Worm (Caenorhabditis elegans) whole organism, midembryonic: ENCODE results near the gene rpl-33.

Experiments used
- T22C8.4 ChIP-seq: fragments of 200-800 bp; sonication (Bioruptor generic); IDR thresholded peaks from 2 replicates; pipeline ENCODE4 v1.3.6; 2022; ENCODE audit warnings: missing genetic modification characterization, missing compliant biosample characterization
- cog-1 ChIP-seq: sonication (generic microtip); optimal IDR thresholded peaks from 2 replicates; lab custom pipeline; 2016; ENCODE audit warnings: missing genetic modification characterization, missing compliant biosample characterization
- flt-1 ChIP-seq: fragments of 200-800 bp; sonication (Bioruptor generic); IDR thresholded peaks from 2 replicates; pipeline ENCODE4 v1.3.6; 2022; ENCODE audit warnings: missing genetic modification characterization, missing compliant biosample characterization
- klf-2 ChIP-seq: fragments of 200-800 bp; sonication (Bioruptor generic); conservative IDR thresholded peaks from 2 replicates; pipeline ENCODE4 v1.3.6; 2022; ENCODE audit warnings: missing genetic modification reagents, missing genetic modification characterization, missing compliant biosample characterization
- med-1 ChIP-seq: sonication (generic microtip); optimal IDR thresholded peaks from 2 replicates; lab custom pipeline; 2017; ENCODE audit warnings: missing genetic modification characterization, mild to moderate bottlenecking, missing compliant biosample characterization, antibody characterized with exemption, missing genetic modification reagents; ENCODE audit not compliant: insufficient read depth
- ref-1 ChIP-seq: fragments of 200-800 bp; sonication (Bioruptor generic); conservative IDR thresholded peaks from 2 replicates; pipeline ENCODE4 v1.3.6; 2022; ENCODE audit warnings: missing genetic modification reagents, missing genetic modification characterization, missing compliant biosample characterization
- tab-1 ChIP-seq: fragments of 200-800 bp; sonication (Bioruptor generic); IDR thresholded peaks from 2 replicates; pipeline ENCODE4 v1.3.6; 2022; ENCODE audit warnings: missing genetic modification characterization, missing compliant biosample characterization
- ztf-29 ChIP-seq: fragments of 200-800 bp; sonication (Bioruptor generic); IDR thresholded peaks from 2 replicates; pipeline ENCODE4 v1.3.6; 2022; ENCODE audit warnings: missing genetic modification reagents, missing genetic modification characterization, missing compliant biosample characterization

DNA sequence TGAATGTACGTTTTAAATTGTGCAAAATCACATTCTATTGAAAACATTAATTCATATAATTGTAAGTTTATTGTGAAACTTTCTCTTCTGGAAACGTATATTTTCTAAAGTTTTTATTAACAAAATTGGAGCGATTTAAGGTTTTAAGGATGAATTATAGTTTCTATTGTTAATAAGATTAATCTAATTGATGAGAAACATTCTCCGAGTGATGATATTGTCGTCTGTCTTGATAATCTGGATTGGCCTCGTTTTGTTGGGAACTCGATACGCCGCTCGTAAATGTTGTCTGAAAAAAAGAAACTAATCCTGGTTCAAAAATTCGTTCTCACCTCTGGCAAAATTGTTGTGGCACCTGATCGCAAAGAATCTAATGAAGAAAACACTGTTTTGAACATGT lies 950 bp downstream of the rpl-33 start:
- TF ChIP-seq cog-1 (tag; lab: Kevin White, UChicago): no peak
- no peak for TF ChIP-seq flt-1 (GFP tag; lab: Robert Waterston, UW)
- no peak for TF ChIP-seq tab-1 (GFP tag; lab: Robert Waterston, UW)
- no peak for TF ChIP-seq ztf-29 (GFP tag; lab: Robert Waterston, UW)
- TF ChIP-seq klf-2 (GFP tag; lab: Robert Waterston, UW): no peak
- no peak for TF ChIP-seq ref-1 (GFP tag; lab: Robert Waterston, UW)
- no peak for TF ChIP-seq med-1 (GFP tag; lab: Kevin White, UChicago)
- no peak for TF ChIP-seq T22C8.4 (GFP tag; lab: Robert Waterston, UW)
